Worm (Caenorhabditis elegans): ENCODE data around the gene wdr-20.

DNA sequence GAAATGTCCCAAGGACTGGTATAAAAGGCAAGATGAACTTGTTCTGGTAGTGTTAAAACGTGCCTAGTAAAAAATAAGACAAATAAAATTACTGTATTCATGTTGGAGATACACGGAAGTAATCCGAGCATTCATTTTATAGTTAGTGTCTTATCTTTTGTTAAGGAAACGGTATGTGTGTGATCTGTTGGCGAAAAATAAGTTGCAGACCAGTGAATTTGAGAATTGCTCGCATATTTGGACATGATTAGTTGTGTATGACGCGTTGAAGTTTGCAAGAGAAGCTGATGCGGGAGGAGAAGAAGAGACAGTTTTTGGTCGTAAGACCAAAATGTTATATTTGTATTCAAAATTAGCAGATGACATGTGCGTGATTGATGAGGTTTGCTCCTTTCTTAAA is 32.0 kb downstream of the wdr-20 start, which contains the start of gene C08B6.14:
- TF ChIP-seq sox-2 (GFP tag; IDR thresholded peaks at IDR 0.05) (no peak), elt-2 (tag; optimal IDR thresholded peaks at IDR 0.05) (no peak), K09A11.1 (tag; optimal IDR thresholded peaks at IDR 0.05; ENCODE audit: insufficient read depth) (no peak), dmd-4 (tag; optimal IDR thresholded peaks at IDR 0.05; ENCODE audit: borderline replicate concordance) (no peak), pha-4 (tag; optimal IDR thresholded peaks at IDR 0.05) (no peak), nhr-232 (tag; optimal IDR thresholded peaks at IDR 0.05) (no peak), ceh-30 (tag; optimal IDR thresholded peaks at IDR 0.05) (no peak), fkh-10 (GFP tag; optimal IDR thresholded peaks at IDR 0.05) (no peak), ref-2 (tag; optimal IDR thresholded peaks at IDR 0.05) (no peak), pha-2 (tag; optimal IDR thresholded peaks at IDR 0.05) (no peak), tbx-2 (tag; optimal IDR thresholded peaks at IDR 0.05) (no peak), hlh-13 (GFP tag; optimal IDR thresholded peaks at IDR 0.05) (no peak)
